Worm (Caenorhabditis elegans) whole organism, midembryonic: ENCODE data around the gene R05D3.8.

ENCODE experiments used
- T22C8.4 ChIP-seq: fragments of 200-800 bp; sonication (Bioruptor generic); IDR thresholded peaks from 2 replicates; pipeline ENCODE4 v1.3.6; 2022; ENCODE audit warnings: missing genetic modification characterization, missing compliant biosample characterization
- cog-1 ChIP-seq: sonication (generic microtip); optimal IDR thresholded peaks from 2 replicates; lab custom pipeline; 2016; ENCODE audit warnings: missing genetic modification characterization, missing compliant biosample characterization
- flt-1 ChIP-seq: fragments of 200-800 bp; sonication (Bioruptor generic); IDR thresholded peaks from 2 replicates; pipeline ENCODE4 v1.3.6; 2022; ENCODE audit warnings: missing genetic modification characterization, missing compliant biosample characterization
- klf-2 ChIP-seq: fragments of 200-800 bp; sonication (Bioruptor generic); conservative IDR thresholded peaks from 2 replicates; pipeline ENCODE4 v1.3.6; 2022; ENCODE audit warnings: missing genetic modification reagents, missing genetic modification characterization, missing compliant biosample characterization
- med-1 ChIP-seq: sonication (generic microtip); optimal IDR thresholded peaks from 2 replicates; lab custom pipeline; 2017; ENCODE audit warnings: missing genetic modification characterization, mild to moderate bottlenecking, missing compliant biosample characterization, antibody characterized with exemption, missing genetic modification reagents; ENCODE audit not compliant: insufficient read depth
- ref-1 ChIP-seq: fragments of 200-800 bp; sonication (Bioruptor generic); conservative IDR thresholded peaks from 2 replicates; pipeline ENCODE4 v1.3.6; 2022; ENCODE audit warnings: missing genetic modification reagents, missing genetic modification characterization, missing compliant biosample characterization
- tab-1 ChIP-seq: fragments of 200-800 bp; sonication (Bioruptor generic); IDR thresholded peaks from 2 replicates; pipeline ENCODE4 v1.3.6; 2022; ENCODE audit warnings: missing genetic modification characterization, missing compliant biosample characterization
- ztf-23 ChIP-seq: fragments of 200-800 bp; sonication (Bioruptor generic); IDR thresholded peaks from 2 replicates; pipeline ENCODE4 v1.3.6; 2022; ENCODE audit warnings: missing genetic modification reagents, missing genetic modification characterization, missing compliant biosample characterization
- ztf-29 ChIP-seq: fragments of 200-800 bp; sonication (Bioruptor generic); IDR thresholded peaks from 2 replicates; pipeline ENCODE4 v1.3.6; 2022; ENCODE audit warnings: missing genetic modification reagents, missing genetic modification characterization, missing compliant biosample characterization

Gene R05D3.8

DNA sequence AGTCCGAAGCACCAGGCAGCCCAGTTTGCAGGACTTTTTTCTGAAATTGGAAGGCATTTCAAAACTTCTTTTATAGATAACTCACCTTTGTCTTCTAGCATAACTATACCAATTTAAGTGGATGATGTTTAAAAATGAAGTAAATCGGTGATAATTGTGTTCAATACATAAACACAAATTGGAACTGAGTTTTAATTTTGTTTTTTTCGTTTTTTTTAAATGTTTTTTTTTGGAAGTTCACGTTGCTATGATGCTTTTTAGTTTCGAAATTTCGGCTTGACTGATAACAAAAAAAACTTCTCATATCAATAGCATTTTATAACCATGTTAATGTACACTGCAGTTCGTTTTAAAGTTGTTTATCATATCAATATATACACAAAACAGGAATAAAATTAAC lies 31.4 kb upstream of the R05D3.8 start, which contains the start of gene ZK353.4:
TSS of gene ZK353.4 (minus strand) at position 101 of the 400 bp plus-strand sequence.
- TF ChIP-seq klf-2 (GFP tag; lab: Robert Waterston, UW) (no peak), flt-1 (GFP tag; lab: Robert Waterston, UW) (no peak), ztf-29 (GFP tag; lab: Robert Waterston, UW) (no peak), tab-1 (GFP tag; lab: Robert Waterston, UW) (no peak), cog-1 (no peak), med-1 (no peak), ztf-23 (GFP tag; lab: Robert Waterston, UW) (no peak), T22C8.4 (GFP tag; lab: Robert Waterston, UW) (no peak), ref-1 (GFP tag; lab: Robert Waterston, UW) (no peak)

ce11 chrIII:8380645-8381044 lies 22.5 kb upstream of the R05D3.8 start, which contains the start of gene R05D3.12:
Gene R05D3.12, plus strand, starts transcription at chrIII:8380945.
- TF ChIP-seq ztf-23 (GFP tag; lab: Robert Waterston, UW) (no peak), cog-1 (no peak), ztf-29 (GFP tag; lab: Robert Waterston, UW) (no peak), ref-1 (GFP tag; lab: Robert Waterston, UW) (no peak), med-1 (no peak), tab-1 (GFP tag; lab: Robert Waterston, UW) (no peak)

- TF ChIP-seq cog-1: no peak
- no peak for TF ChIP-seq ref-1 (GFP tag; lab: Robert Waterston, UW)
- TF ChIP-seq tab-1 (GFP tag; lab: Robert Waterston, UW): no peak
- no peak for TF ChIP-seq flt-1 (GFP tag; lab: Robert Waterston, UW)
- TF ChIP-seq klf-2 (GFP tag; lab: Robert Waterston, UW): no peak
- TF ChIP-seq med-1: no peak
- no peak for TF ChIP-seq ztf-23 (GFP tag; lab: Robert Waterston, UW)
- TF ChIP-seq T22C8.4 (GFP tag; lab: Robert Waterston, UW): no peak
- no peak for TF ChIP-seq ztf-29 (GFP tag; lab: Robert Waterston, UW)
These were observed 16.9 kb upstream of the R05D3.8 start, which contains the start of gene met-2 for ce11 chrIII:8375000-8375399. Gene met-2, plus strand, starts transcription at chrIII:8375300.

- TF ChIP-seq ztf-29 (GFP tag; lab: Robert Waterston, UW) (no peak), flt-1 (GFP tag; lab: Robert Waterston, UW) (no peak), cog-1 (no peak), tab-1 (GFP tag; lab: Robert Waterston, UW) (no peak), ztf-23 (GFP tag; lab: Robert Waterston, UW) (no peak), ref-1 (GFP tag; lab: Robert Waterston, UW) (no peak), med-1 (no peak), klf-2 (GFP tag; lab: Robert Waterston, UW) (no peak), T22C8.4 (GFP tag; lab: Robert Waterston, UW) (no peak)
These were observed 13.6 kb upstream of the R05D3.8 start, which contains the start of gene lmbr-1 for ce11 chrIII:8371595-8372305. Gene lmbr-1, plus strand, starts transcription at chrIII:8372255.

ce11 chrIII:8370846-8371257 lies 12.7 kb upstream of the R05D3.8 start:
- TF ChIP-seq tab-1 (GFP tag; lab: Robert Waterston, UW) (no peak), ref-1 (GFP tag; lab: Robert Waterston, UW) (no peak), ztf-29 (GFP tag; lab: Robert Waterston, UW) (no peak), klf-2 (GFP tag; lab: Robert Waterston, UW) (no peak), T22C8.4 (GFP tag; lab: Robert Waterston, UW) (no peak), med-1 (no peak), ztf-23 (GFP tag; lab: Robert Waterston, UW) (no peak), flt-1 (GFP tag; lab: Robert Waterston, UW) (no peak)

ce11 chrIII:8370188-8370587 lies 12.1 kb upstream of the R05D3.8 start:
- TF ChIP-seq ztf-29 (GFP tag; lab: Robert Waterston, UW): no peak
- no peak for TF ChIP-seq ztf-23 (GFP tag; lab: Robert Waterston, UW)
- no peak for TF ChIP-seq cog-1
- no peak for TF ChIP-seq ref-1 (GFP tag; lab: Robert Waterston, UW)
- TF ChIP-seq flt-1 (GFP tag; lab: Robert Waterston, UW): no peak
- TF ChIP-seq med-1: no peak
- no peak for TF ChIP-seq klf-2 (GFP tag; lab: Robert Waterston, UW)
- TF ChIP-seq T22C8.4 (GFP tag; lab: Robert Waterston, UW): no peak
- TF ChIP-seq tab-1 (GFP tag; lab: Robert Waterston, UW): no peak

- TF ChIP-seq flt-1 (GFP tag; lab: Robert Waterston, UW) (no peak), ztf-29 (GFP tag; lab: Robert Waterston, UW) (no peak), klf-2 (GFP tag; lab: Robert Waterston, UW) (no peak), T22C8.4 (GFP tag; lab: Robert Waterston, UW) (no peak)
These were observed 11.0 kb upstream of the R05D3.8 start for ce11 chrIII:8369172-8369571.

ce11 chrIII:8368619-8369018 lies 10.5 kb upstream of the R05D3.8 start, which contains the start of gene R05D3.9:
Gene R05D3.9, minus strand, starts transcription at chrIII:8368719.
- TF ChIP-seq ztf-23 (GFP tag; lab: Robert Waterston, UW): no peak
- TF ChIP-seq med-1: no peak
- no peak for TF ChIP-seq T22C8.4 (GFP tag; lab: Robert Waterston, UW)
- no peak for TF ChIP-seq ztf-29 (GFP tag; lab: Robert Waterston, UW)
- TF ChIP-seq ref-1 (GFP tag; lab: Robert Waterston, UW): no peak
- TF ChIP-seq flt-1 (GFP tag; lab: Robert Waterston, UW): no peak
- no peak for TF ChIP-seq tab-1 (GFP tag; lab: Robert Waterston, UW)
- TF ChIP-seq cog-1: no peak
- TF ChIP-seq klf-2 (GFP tag; lab: Robert Waterston, UW): no peak

DNA sequence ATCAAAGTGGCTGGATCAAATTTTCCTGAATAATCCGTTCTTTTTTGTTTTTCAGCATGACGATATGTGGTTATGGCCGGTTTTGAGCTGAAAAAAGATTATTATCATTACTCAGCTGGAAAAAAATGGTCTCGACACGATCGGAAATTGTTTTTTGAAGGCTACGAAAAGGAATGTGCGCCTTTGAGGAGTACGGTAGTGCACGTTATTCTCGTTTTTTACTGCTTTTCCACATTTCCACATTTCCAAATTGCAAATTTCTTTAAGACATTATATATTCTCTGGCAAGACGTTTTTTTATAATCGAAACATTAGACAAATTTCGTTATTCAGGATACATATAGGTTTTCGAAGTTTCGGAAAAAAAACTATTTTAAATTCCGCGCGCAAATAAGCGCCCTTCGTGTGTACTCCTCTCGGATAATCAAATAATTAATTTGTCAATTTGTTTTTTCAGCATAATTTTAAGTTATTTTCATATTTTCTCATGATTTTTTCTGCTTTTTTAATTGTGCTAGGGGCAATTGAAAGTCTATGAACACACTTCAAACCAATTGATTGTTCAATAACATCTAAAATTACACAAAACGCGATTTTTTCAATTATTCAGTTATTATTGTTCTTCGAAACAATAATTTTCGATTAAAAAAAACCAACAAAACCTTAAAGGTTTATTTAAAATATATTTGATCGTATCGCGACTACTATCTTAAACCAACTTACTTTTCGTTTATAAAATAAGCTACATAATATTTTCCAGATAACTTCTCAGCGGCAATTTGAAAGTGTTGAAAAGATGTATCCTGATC lies 5.3 kb upstream of the R05D3.8 start, which contains the start of gene R05D3.3:
TSS of gene R05D3.3 (plus strand) at position 759 of the 809 bp plus-strand sequence.
- TF ChIP-seq tab-1 (GFP tag; lab: Robert Waterston, UW) (no peak), ztf-23 (GFP tag; lab: Robert Waterston, UW) (no peak), T22C8.4 (GFP tag; lab: Robert Waterston, UW) (no peak), flt-1 (GFP tag; lab: Robert Waterston, UW) (no peak), ztf-29 (GFP tag; lab: Robert Waterston, UW) (no peak), cog-1 (no peak), med-1 (no peak), klf-2 (GFP tag; lab: Robert Waterston, UW) (no peak), ref-1 (GFP tag; lab: Robert Waterston, UW) (no peak)
